Fruit fly (Drosophila melanogaster) whole organism: ENCODE measurements around the gene JTBR.

Source experiments
- CG8478 ChIP-seq: fragments of >200 bp; optimal IDR thresholded peaks from 2 replicates; lab custom pipeline; 2018; ENCODE audit warnings: inconsistent platforms
- Dll ChIP-seq: fragments of >200 bp; optimal IDR thresholded peaks from 2 replicates; lab custom pipeline; 2017
- EcR ChIP-seq, 2 experiments: fragments of >200 bp; optimal IDR thresholded peaks; 2 replicates each; lab custom pipeline; 2017; ENCODE audit warnings: missing biosample characterization in 2 of 2, missing genetic modification characterization in 2 of 2, missing genetic modification reagents in 2 of 2
- pan ChIP-seq: fragments of >200 bp; optimal IDR thresholded peaks from 2 replicates; lab custom pipeline; 2017
- psq ChIP-seq: fragments of >200 bp; optimal IDR thresholded peaks from 2 replicates; lab custom pipeline; 2017
- usp ChIP-seq: fragments of >200 bp; optimal IDR thresholded peaks from 2 replicates; lab custom pipeline; 2017; ENCODE audit warnings: missing biosample characterization, missing genetic modification characterization, mixed read lengths

- TF ChIP-seq pan (lab: Kevin White, UChicago), result no peak
- TF ChIP-seq EcR (GFP tag; optimal IDR thresholded peaks at IDR 0.05; lab: Kevin White, UChicago), result no peak
- TF ChIP-seq psq (lab: Kevin White, UChicago), result no peak
- TF ChIP-seq Dll (lab: Kevin White, UChicago), result no peak
- no peak for TF ChIP-seq usp (GFP tag; lab: Kevin White, UChicago)
- TF ChIP-seq CG8478 (lab: Kevin White, UChicago), result no peak
These were observed 48.4 kb downstream of the JTBR start for dm6 chr3L:1754262-1754661.
